Fruit fly (Drosophila melanogaster): Measurements from ENCODE around the gene COX8.

COX8 gene

DNA sequence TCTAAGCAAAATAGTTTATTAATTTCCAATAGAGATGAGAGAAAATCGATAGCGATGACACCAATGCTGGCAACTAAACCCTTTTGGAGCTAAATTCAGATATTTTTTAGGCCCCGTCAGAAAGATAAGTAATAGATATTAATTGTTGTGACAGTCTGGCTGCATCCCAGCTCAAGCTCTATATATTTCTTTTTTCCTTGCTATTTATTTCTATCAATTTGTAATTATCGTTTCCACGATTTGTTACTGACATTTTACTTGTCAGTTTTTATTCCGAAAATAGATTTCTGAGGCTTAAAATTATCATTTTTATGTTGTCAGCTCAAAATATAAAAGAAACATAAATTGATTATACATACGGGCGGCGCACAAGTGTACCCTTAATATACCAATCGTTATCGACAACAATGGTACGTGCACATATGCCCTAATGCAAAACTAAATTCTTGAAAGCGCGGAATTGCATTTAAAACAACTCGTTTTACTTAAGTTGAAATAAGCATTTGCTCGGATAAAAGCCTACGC lies 29.7 kb upstream of the COX8 start, which contains the start of the genes CRIF and SMC5 (continued):
- TF ChIP-seq CG32006 (GFP tag; optimal IDR thresholded peaks at IDR 0.05), result no peak
- TF ChIP-seq CG1621 (tag; optimal IDR thresholded peaks at IDR 0.05), result no peak
- no peak for TF ChIP-seq pdm3 (GFP tag; optimal IDR thresholded peaks at IDR 0.05)
- no peak; the same call in 1 of the 2 replicates for TF ChIP-seq CG11294 (GFP tag; IDR thresholded peaks at IDR 0.05)
- no peak for TF ChIP-seq vri (GFP tag; optimal IDR thresholded peaks at IDR 0.05)
- no peak for TF ChIP-seq Ets96B (tag; optimal IDR thresholded peaks at IDR 0.05)
- no peak for TF ChIP-seq spab (GFP tag; optimal IDR thresholded peaks at IDR 0.05)
- TF ChIP-seq acj6 (GFP tag; optimal IDR thresholded peaks at IDR 0.05), result peak; percentile 63
- no peak for TF ChIP-seq svp (GFP tag)
- TF ChIP-seq CG3919 (GFP tag; optimal IDR thresholded peaks at IDR 0.05), result no peak
- TF ChIP-seq CG15336 (GFP tag; IDR thresholded peaks at IDR 0.05), result 0 out of 2 replicates have a peak, but pooled peaks have one; percentile 16
- TF ChIP-seq salr (GFP tag; optimal IDR thresholded peaks at IDR 0.05), result peak in 1 of 2 experiments; percentile 37
- peak; percentile 48 for TF ChIP-seq Sox15 (GFP tag; optimal IDR thresholded peaks at IDR 0.05)
- no peak for TF ChIP-seq CG6792 (GFP tag; optimal IDR thresholded peaks at IDR 0.05)
- no peak for TF ChIP-seq fd59A (GFP tag; optimal IDR thresholded peaks at IDR 0.05)
- TF ChIP-seq CG7368 (GFP tag; optimal IDR thresholded peaks at IDR 0.05), result no peak
- no peak for TF ChIP-seq dac (GFP tag; optimal IDR thresholded peaks at IDR 0.05)
- TF ChIP-seq ss (GFP tag; optimal IDR thresholded peaks at IDR 0.05), result no peak
- no peak for TF ChIP-seq CG16779 (tag; optimal IDR thresholded peaks at IDR 0.05)
- TF ChIP-seq Sox14 (GFP tag; optimal IDR thresholded peaks at IDR 0.05), result no peak
- peak; percentile 60 for TF ChIP-seq CG3032 (tag; optimal IDR thresholded peaks at IDR 0.05)
- TF ChIP-seq eg (GFP tag; IDR thresholded peaks at IDR 0.05), result no peak
- TF ChIP-seq CG6854 (GFP tag; optimal IDR thresholded peaks at IDR 0.05), result no peak
- TF ChIP-seq Hr4 (GFP tag; optimal IDR thresholded peaks at IDR 0.05), result peak; percentile 75
- no peak for TF ChIP-seq Smox (GFP tag; optimal IDR thresholded peaks at IDR 0.05)
- TF ChIP-seq CG6163 (GFP tag; IDR thresholded peaks at IDR 0.05), result no peak
- peak; percentile 62 for TF ChIP-seq topi (GFP tag; optimal IDR thresholded peaks at IDR 0.05)
- TF ChIP-seq Lpt (GFP tag; optimal IDR thresholded peaks at IDR 0.05), result no peak
- TF ChIP-seq achi (GFP tag; optimal IDR thresholded peaks at IDR 0.05), result no peak
- TF ChIP-seq Hr39 (GFP tag; optimal IDR thresholded peaks at IDR 0.05), result no peak
- TF ChIP-seq CG10669 (GFP tag; optimal IDR thresholded peaks at IDR 0.05), result no peak
- TF ChIP-seq fd85E (GFP tag; optimal IDR thresholded peaks at IDR 0.05), result no peak
- no peak for TF ChIP-seq Sox102F (GFP tag; optimal IDR thresholded peaks at IDR 0.05)
- TF ChIP-seq CG8319 (GFP tag; optimal IDR thresholded peaks at IDR 0.05), result peak; percentile 5

DNA sequence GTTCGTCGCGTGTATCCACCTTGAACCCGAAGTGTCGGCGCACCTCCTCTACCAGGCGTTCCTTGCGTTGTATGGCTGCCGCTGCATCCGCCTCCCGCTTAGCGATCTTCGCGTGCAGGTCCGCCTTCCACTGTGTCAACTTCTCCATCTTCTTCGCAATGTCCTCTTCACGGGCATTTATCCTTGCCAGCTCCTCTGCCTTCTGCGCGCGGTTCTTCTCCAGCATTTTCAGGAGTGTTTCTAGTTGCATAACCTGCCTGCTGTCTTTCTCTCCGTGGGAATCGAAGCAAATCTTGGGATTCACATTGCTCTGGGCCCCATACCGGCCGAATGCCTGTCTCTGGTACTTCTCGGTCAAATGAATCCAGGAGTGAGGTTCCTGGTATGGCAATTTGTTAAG lies 29.0 kb upstream of the COX8 start:
- TF ChIP-seq Eip75B (GFP tag; optimal IDR thresholded peaks at IDR 0.05) (no peak), Eip93F (GFP tag; optimal IDR thresholded peaks at IDR 0.05) (no peak), CG32006 (GFP tag; optimal IDR thresholded peaks at IDR 0.05) (no peak), dac (GFP tag; optimal IDR thresholded peaks at IDR 0.05) (no peak), achi (GFP tag; optimal IDR thresholded peaks at IDR 0.05) (no peak), OdsH (GFP tag; optimal IDR thresholded peaks at IDR 0.05) (no peak), CG1621 (tag; optimal IDR thresholded peaks at IDR 0.05) (no peak), ss (GFP tag; optimal IDR thresholded peaks at IDR 0.05) (no peak), Sox14 (GFP tag; optimal IDR thresholded peaks at IDR 0.05) (no peak), Ets21C (GFP tag; optimal IDR thresholded peaks at IDR 0.05) (no peak), dsx (GFP tag; optimal IDR thresholded peaks at IDR 0.05; ENCODE audit: poor library complexity, severe bottlenecking) (no peak), esn (GFP tag; optimal IDR thresholded peaks at IDR 0.05) (no peak), Smox (GFP tag; optimal IDR thresholded peaks at IDR 0.05) (no peak), CG6276 (GFP tag; optimal IDR thresholded peaks at IDR 0.05) (no peak), Gug (GFP tag; IDR thresholded peaks at IDR 0.05) (no peak), CG8632 (GFP tag; optimal IDR thresholded peaks at IDR 0.05) (no peak), fkh (GFP tag; optimal IDR thresholded peaks at IDR 0.05) (no peak), CG6854 (GFP tag; optimal IDR thresholded peaks at IDR 0.05) (no peak)
